Worm (Caenorhabditis elegans): ENCODE measurements around the gene Y64G10A.2.

Gene Y64G10A.2

DNA sequence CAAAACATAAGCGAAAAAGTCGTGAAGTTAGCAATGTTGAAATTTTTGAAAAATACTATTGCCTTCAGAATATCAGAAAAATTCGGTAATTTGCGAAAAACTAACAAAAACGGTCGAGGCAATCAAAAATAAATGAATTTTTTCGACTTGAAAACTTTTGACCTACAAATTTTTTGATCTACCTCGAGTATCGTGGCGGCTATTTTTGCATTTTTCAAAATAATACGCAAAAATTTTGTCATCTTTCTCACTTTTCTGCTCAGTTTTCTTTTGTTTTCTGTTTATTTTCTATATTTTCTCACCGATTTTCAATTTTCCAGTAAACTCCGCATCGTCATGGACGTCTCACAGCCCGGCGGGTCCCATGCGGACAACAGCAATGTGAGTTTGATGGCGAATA is 28.5 kb downstream of the Y64G10A.2 start:
- TF ChIP-seq ets-7 (tag; optimal IDR thresholded peaks at IDR 0.05) (no peak), tbx-11 (GFP tag; IDR thresholded peaks at IDR 0.05) (no peak), tbx-37 (GFP tag; conservative IDR thresholded peaks at IDR 0.05) (no peak), flt-1 (GFP tag; IDR thresholded peaks at IDR 0.05) (no peak)

DNA sequence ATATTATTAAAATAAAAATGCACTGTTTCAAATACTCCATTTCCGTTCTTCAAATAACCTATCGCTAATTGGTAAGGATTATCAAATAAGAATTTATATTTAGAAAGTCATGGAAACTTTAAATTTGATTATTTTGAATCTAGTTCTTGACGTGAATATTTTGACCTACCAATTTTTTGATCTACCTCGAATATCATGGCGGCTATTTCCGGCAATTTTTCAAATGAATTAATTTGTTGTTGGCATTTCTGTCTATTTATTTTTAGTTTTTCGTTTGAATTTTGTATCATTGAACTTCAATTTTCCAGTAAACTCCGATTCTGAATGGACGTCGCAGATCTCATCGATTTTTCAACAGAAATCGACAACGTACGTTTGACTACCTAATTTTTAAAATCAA is 41.1 kb downstream of the Y64G10A.2 start, which contains the start of gene F02H6.3:
F02H6.3 (plus strand) TSS at position 266 of the 400 bp plus-strand sequence.
- TF ChIP-seq ceh-36 (tag; optimal IDR thresholded peaks at IDR 0.05) (no peak), B0310.2 (tag; optimal IDR thresholded peaks at IDR 0.05) (no peak), hnd-1 (tag; optimal IDR thresholded peaks at IDR 0.05) (no peak), hmg-4 (GFP tag; optimal IDR thresholded peaks at IDR 0.05) (no peak), ceh-13 (GFP tag; optimal IDR thresholded peaks at IDR 0.05) (no peak), flt-1 (GFP tag; IDR thresholded peaks at IDR 0.05) (no peak), tra-4 (tag; optimal IDR thresholded peaks at IDR 0.05) (no peak), ama-1 (optimal IDR thresholded peaks at IDR 0.05) (no peak), ets-7 (tag; optimal IDR thresholded peaks at IDR 0.05) (no peak), tbx-37 (GFP tag; conservative IDR thresholded peaks at IDR 0.05) (no peak), F13C5.2 (tag; optimal IDR thresholded peaks at IDR 0.05) (no peak), scrt-1 (GFP tag; IDR thresholded peaks at IDR 0.05) (no peak), pes-1 (GFP tag; IDR thresholded peaks at IDR 0.05) (no peak), aly-1 (tag; optimal IDR thresholded peaks at IDR 0.05) (no peak), tbx-11 (GFP tag; IDR thresholded peaks at IDR 0.05) (no peak), hmbx-1 (tag; optimal IDR thresholded peaks at IDR 0.05) (no peak), sea-1 (GFP tag; conservative IDR thresholded peaks at IDR 0.05) (no peak)

DNA sequence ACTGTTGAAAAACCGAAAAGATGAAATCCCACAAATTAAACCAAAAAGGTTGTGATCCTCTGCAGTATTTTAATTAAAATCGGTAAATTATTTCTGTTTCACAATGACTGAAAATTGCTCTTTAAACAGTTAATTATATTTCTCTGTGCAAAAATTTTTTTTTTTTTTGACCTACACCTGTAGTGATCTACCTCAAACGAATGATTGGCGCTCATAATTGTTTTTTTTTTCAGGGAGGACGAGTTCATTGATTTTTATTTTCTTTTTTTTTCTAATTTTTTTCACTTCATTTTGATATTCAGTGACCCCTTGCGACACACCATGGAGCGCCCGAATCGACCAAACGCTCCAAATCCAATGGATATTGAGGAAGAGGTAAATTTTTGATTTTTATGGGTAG is 48.1 kb downstream of the Y64G10A.2 start, which contains the start of gene F02H6.2:
F02H6.2 (plus strand) TSS at position 301 of the 400 bp plus-strand sequence.
- no peak for TF ChIP-seq pes-1 (GFP tag; IDR thresholded peaks at IDR 0.05)
- TF ChIP-seq tra-4 (tag; optimal IDR thresholded peaks at IDR 0.05) = no peak
- TF ChIP-seq tbx-37 (GFP tag; conservative IDR thresholded peaks at IDR 0.05) = no peak

DNA sequence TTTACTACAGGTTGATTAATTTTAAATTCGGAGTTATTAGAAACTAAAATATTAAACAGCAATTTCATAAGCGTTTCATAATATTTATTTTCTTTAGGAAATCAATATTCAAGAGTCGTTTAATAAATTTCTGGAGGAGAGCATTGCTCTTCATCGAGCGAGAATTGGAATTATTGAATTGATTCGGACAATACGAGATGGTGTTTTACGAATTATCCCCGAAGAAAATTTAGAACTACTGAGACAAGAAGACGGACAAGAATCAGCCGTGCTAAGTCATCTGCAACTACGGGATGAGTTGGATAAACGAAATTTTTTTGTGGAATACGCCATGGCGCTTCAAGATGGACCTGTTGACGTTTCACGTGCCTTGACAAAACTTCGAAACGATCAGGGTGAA is 49.9 kb downstream of the Y64G10A.2 start:
- no peak for TF ChIP-seq hmbx-1 (tag; optimal IDR thresholded peaks at IDR 0.05)
- no peak for TF ChIP-seq scrt-1 (GFP tag; IDR thresholded peaks at IDR 0.05)
- no peak for TF ChIP-seq F13C5.2 (tag; optimal IDR thresholded peaks at IDR 0.05)
- no peak for TF ChIP-seq hnd-1 (tag; optimal IDR thresholded peaks at IDR 0.05)
- no peak for TF ChIP-seq hmg-4 (GFP tag; optimal IDR thresholded peaks at IDR 0.05)

DNA sequence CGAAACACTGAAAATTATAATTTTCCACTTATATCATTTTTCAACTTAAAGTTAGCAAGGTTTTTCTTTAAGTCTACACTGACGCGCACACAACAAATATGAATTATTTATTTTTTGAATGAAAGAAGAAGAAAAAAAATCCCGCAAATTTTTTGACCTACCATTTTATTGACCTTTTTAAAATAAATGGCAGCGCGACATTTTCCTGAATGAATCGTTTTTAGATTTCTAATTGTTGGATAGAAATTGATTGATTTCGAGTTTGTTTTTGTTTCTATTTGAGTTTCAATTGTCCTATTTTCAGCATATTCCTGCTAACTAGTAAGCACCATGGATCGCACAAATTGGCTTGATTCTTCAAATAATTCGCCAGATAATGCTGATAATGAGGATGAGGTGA is 51.1 kb downstream of the Y64G10A.2 start, which contains the start of gene K01G12.3:
K01G12.3 (plus strand) TSS at position 301 of the 400 bp plus-strand sequence.
- TF ChIP-seq B0310.2 (tag; optimal IDR thresholded peaks at IDR 0.05) = no peak
- no peak for TF ChIP-seq hnd-1 (tag; optimal IDR thresholded peaks at IDR 0.05)
- TF ChIP-seq ceh-36 (tag; optimal IDR thresholded peaks at IDR 0.05) = no peak
- no peak for TF ChIP-seq hmbx-1 (tag; optimal IDR thresholded peaks at IDR 0.05)
- no peak for TF ChIP-seq ceh-13 (GFP tag; optimal IDR thresholded peaks at IDR 0.05)
- no peak for TF ChIP-seq aly-1 (tag; optimal IDR thresholded peaks at IDR 0.05)
- TF ChIP-seq F13C5.2 (tag; optimal IDR thresholded peaks at IDR 0.05) = no peak
- no peak for TF ChIP-seq tbx-11 (GFP tag; IDR thresholded peaks at IDR 0.05)
- TF ChIP-seq sea-1 (GFP tag; conservative IDR thresholded peaks at IDR 0.05) = no peak
- no peak for TF ChIP-seq ets-7 (tag; optimal IDR thresholded peaks at IDR 0.05)
- TF ChIP-seq ama-1 (optimal IDR thresholded peaks at IDR 0.05) = no peak
- no peak for TF ChIP-seq flt-1 (GFP tag; IDR thresholded peaks at IDR 0.05)

Data from whole organism, early embryonic.